Worm (Caenorhabditis elegans): ENCODE data around the gene trf-1.

Gene trf-1

DNA sequence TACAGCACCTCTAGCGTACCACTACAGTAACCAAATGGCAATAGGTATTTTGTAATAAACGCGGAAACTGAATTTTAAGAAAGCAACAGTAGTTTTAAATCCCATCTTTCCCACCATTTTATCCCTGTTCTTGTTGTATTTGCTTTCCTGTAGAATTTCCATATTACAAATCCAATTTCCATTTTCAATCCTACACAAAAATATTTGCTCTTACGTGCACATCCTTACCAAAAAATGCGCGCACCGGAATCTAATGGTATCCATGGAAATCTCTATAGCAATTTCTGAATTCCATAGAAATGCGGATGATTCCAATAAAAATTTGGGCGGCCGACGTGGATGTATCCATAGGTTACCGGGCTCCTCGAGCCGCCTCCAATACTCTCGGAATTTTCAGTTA is at the start of gene trf-1:
Gene trf-1 (plus strand): TSS at position 301 of the 400 bp plus-strand sequence.
- no peak for TF ChIP-seq F57C9.4 (tag; optimal IDR thresholded peaks at IDR 0.05)
- no peak for TF ChIP-seq him-1 (tag; optimal IDR thresholded peaks at IDR 0.05)

DNA sequence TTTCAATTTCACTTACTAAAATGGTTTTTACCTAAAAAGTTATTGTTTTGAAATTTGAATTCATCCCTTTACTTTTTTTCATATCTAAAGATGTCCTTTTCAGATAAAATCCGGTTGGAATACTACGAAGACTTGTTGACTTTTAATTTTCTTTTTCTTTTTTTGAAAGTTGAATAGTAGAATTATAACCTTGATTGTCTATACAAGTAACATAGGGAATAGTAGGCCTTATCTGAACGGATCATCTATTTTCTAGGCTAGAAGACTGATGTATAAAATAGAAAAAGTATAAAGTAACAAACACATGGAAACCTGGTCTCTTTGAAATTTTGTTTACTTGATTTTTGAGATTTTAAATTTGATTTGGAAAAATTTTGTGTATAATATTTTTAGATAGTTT is 49.4 kb upstream of the trf-1 start:
- TF ChIP-seq T07F8.4 (tag; optimal IDR thresholded peaks at IDR 0.05) (no peak), Y95B8A.8 (GFP tag; IDR thresholded peaks at IDR 0.05) (no peak), tlf-1 (GFP tag; optimal IDR thresholded peaks at IDR 0.05) (no peak), mes-4 (tag; optimal IDR thresholded peaks at IDR 0.05) (no peak), repo-1 (tag; optimal IDR thresholded peaks at IDR 0.05) (no peak), nhr-90 (tag; optimal IDR thresholded peaks at IDR 0.05) (no peak), die-1 (tag; optimal IDR thresholded peaks at IDR 0.05) (no peak)

DNA sequence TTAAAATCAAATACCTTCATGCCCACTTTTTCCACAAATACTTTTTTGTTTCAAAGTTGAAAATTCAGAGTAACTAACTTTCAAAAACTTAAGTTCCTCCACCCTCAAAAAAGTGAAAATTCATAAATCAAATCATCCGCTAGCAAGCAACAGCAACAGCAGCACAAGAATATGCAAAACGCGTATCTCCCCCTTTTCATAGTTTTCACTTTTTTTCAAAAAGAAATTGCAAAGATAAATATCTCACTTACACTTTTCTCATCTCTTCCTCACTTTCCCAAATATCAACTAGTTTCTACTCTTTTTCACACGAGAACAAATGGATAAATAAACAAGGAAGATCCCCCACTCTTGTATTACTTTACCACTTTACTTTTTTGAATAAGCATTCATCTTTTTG is 48.6 kb upstream of the trf-1 start:
- no peak for TF ChIP-seq ama-1 (optimal IDR thresholded peaks at IDR 0.05)
- no peak for TF ChIP-seq ama-1 (GFP tag; optimal IDR thresholded peaks at IDR 0.05)
- TF ChIP-seq F23B12.7 (tag; optimal IDR thresholded peaks at IDR 0.05; ENCODE audit: insufficient read depth) = no peak
- TF ChIP-seq F10E7.11 (tag; optimal IDR thresholded peaks at IDR 0.05) = no peak
- TF ChIP-seq cebp-1 (GFP tag; IDR thresholded peaks at IDR 0.05) = no peak
- no peak for TF ChIP-seq cebp-1 (tag; optimal IDR thresholded peaks at IDR 0.05)
- TF ChIP-seq F52B5.7 (tag; optimal IDR thresholded peaks at IDR 0.05) = no peak
- TF ChIP-seq F49E8.2 (tag; optimal IDR thresholded peaks at IDR 0.05; ENCODE audit: insufficient read depth) = no peak
- TF ChIP-seq athp-1 (tag; optimal IDR thresholded peaks at IDR 0.05) = no peak
- TF ChIP-seq C06A6.2 (GFP tag; conservative IDR thresholded peaks at IDR 0.05) = no peak
- TF ChIP-seq ztf-3 (GFP tag; optimal IDR thresholded peaks at IDR 0.05) = no peak
- no peak for TF ChIP-seq ekl-4 (GFP tag; IDR thresholded peaks at IDR 0.05)

DNA sequence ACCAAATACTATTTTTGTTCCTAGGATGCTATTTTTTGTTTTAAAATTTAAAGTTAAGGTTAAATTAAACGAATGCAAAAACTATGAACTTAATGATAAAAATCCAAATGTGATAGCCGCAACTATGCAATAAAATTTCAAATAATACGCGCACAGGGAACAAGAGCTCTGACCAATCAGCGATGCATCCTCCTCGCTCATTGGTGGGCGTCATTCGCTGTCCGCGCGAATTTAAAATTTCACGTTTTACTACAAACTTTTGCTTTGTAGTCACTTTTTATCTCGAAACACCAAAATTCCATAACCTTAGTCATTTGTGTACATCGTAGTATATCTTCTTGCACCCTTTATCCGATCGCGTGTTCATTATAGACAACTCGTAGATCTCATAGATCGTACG is 47.1 kb upstream of the trf-1 start:
- TF ChIP-seq Y67H2A.10 (GFP tag; conservative IDR thresholded peaks at IDR 0.05) (no peak), athp-1 (tag; optimal IDR thresholded peaks at IDR 0.05) (no peak), egl-18 (GFP tag; IDR thresholded peaks at IDR 0.05) (no peak), hsf-1 (GFP tag; IDR thresholded peaks at IDR 0.05) (no peak), Y95B8A.8 (GFP tag; IDR thresholded peaks at IDR 0.05) (no peak), C06A6.2 (GFP tag; conservative IDR thresholded peaks at IDR 0.05) (no peak), ztf-28 (GFP tag; IDR thresholded peaks at IDR 0.05) (no peak), hlh-26 (GFP tag; conservative IDR thresholded peaks at IDR 0.05) (no peak), mes-4 (tag; optimal IDR thresholded peaks at IDR 0.05) (no peak), ets-4 (GFP tag; optimal IDR thresholded peaks at IDR 0.05) (no peak), ccch-3 (GFP tag; optimal IDR thresholded peaks at IDR 0.05) (no peak), unc-62 (GFP tag; optimal IDR thresholded peaks at IDR 0.05) (no peak), ztf-18 (tag; optimal IDR thresholded peaks at IDR 0.05) (no peak), lin-35 (GFP tag; optimal IDR thresholded peaks at IDR 0.05) (no peak), repo-1 (tag; optimal IDR thresholded peaks at IDR 0.05) (no peak), F39B2.1 (GFP tag; IDR thresholded peaks at IDR 0.05) (no peak), ceh-40 (GFP tag; IDR thresholded peaks at IDR 0.05) (no peak), snpc-1.3 (tag; optimal IDR thresholded peaks at IDR 0.05; ENCODE audit: insufficient read depth) (no peak)

DNA sequence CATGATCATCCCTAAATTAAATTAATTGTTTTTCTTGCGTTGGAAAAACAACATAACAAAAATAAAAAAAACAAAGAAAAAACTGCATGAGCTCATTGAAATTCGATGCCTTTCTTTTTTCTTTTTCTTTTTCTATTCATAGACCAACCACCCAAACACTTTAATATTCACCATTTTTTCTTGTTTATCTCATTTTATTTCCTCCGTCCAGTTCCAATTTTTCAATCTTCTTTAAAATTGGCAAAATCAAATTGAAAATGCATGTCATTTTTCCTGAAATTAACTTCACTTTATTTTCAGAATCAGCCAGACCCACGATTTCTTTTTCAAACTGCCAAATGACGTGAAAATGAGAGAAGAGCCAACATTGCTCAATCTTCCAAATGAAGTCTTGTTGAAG is 44.4 kb upstream of the trf-1 start, which contains the start of gene T03F6.4:
Gene T03F6.4 (plus strand): TSS at position 301 of the 400 bp plus-strand sequence.
- TF ChIP-seq ccch-3 (GFP tag; optimal IDR thresholded peaks at IDR 0.05) = no peak
- no peak for TF ChIP-seq ceh-27 (GFP tag; optimal IDR thresholded peaks at IDR 0.05)
